Worm (Caenorhabditis elegans) whole organism, L1 larva: ENCODE data around the gene Y51H4A.5.

Source experiments
- ama-1 ChIP-seq: fragments of 150-350 bp; optimal IDR thresholded peaks from 2 replicates; lab custom pipeline; 2014
- ceh-82 ChIP-seq, 3 experiments: fragments of 150-350 bp in 1 of 3; sonication (generic microtip) in 2 of 3; optimal IDR thresholded peaks; 2 replicates each; lab custom pipeline; 2014 to 2017; ENCODE audit warnings: missing biosample characterization in 3 of 3, missing genetic modification characterization in 3 of 3
- ces-1 ChIP-seq: fragments of 150-350 bp; optimal IDR thresholded peaks from 2 replicates; lab custom pipeline; 2014; ENCODE audit warnings: missing biosample characterization, missing genetic modification reagents, missing genetic modification characterization
- egl-27 ChIP-seq, 2 experiments: fragments of 150-350 bp in 1 of 2; sonication (generic microtip); optimal IDR thresholded peaks; 3 replicates each; lab custom pipeline; 2017 to 2018; ENCODE audit warnings: missing biosample characterization in 2 of 2, missing genetic modification characterization in 2 of 2, missing genetic modification reagents in 2 of 2
- elt-3 ChIP-seq, 6 experiments: fragments of 150-350 bp in 1 of 6; sonication (generic microtip); optimal IDR thresholded peaks; 2 replicates each; lab custom pipeline; 2017 to 2018; ENCODE audit warnings: missing biosample characterization in 6 of 6, missing genetic modification characterization in 6 of 6, inconsistent platforms in 1 of 6
- fkh-10 ChIP-seq: sonication (generic microtip); optimal IDR thresholded peaks from 2 replicates; lab custom pipeline; 2017; ENCODE audit warnings: missing biosample characterization, missing genetic modification reagents, missing genetic modification characterization
- lin-13 ChIP-seq: fragments of 150-350 bp; optimal IDR thresholded peaks from 2 replicates; lab custom pipeline; 2014; ENCODE audit warnings: missing biosample characterization, missing genetic modification reagents, missing genetic modification characterization
- lin-35 ChIP-seq, 2 experiments: fragments of 150-350 bp; optimal IDR thresholded peaks; 2 replicates each; lab custom pipeline; 2014; ENCODE audit warnings: missing biosample characterization in 2 of 2, missing genetic modification characterization in 2 of 2, missing genetic modification reagents in 2 of 2
- nhr-12 ChIP-seq: sonication (generic microtip); optimal IDR thresholded peaks from 2 replicates; lab custom pipeline; 2017; ENCODE audit warnings: missing biosample characterization, missing genetic modification characterization
- nhr-84 ChIP-seq: sonication (generic microtip); optimal IDR thresholded peaks from 2 replicates; lab custom pipeline; 2017; ENCODE audit warnings: missing biosample characterization, missing genetic modification characterization
- unc-130 ChIP-seq: fragments of 150-350 bp; optimal IDR thresholded peaks from 2 replicates; lab custom pipeline; 2017; ENCODE audit warnings: missing biosample characterization, missing genetic modification characterization, inconsistent platforms
- unc-30 ChIP-seq: sonication (generic microtip); optimal IDR thresholded peaks from 2 replicates; lab custom pipeline; 2017; ENCODE audit warnings: missing biosample characterization, missing genetic modification characterization
- ztf-11 ChIP-seq, 2 experiments: sonication (generic microtip); optimal IDR thresholded peaks; 2 replicates each; lab custom pipeline; 2016 to 2017; ENCODE audit warnings: missing genetic modification characterization in 2 of 2, missing biosample characterization in 1 of 2, missing compliant biosample characterization in 1 of 2

ce11 chrIV:16542649-16543048 is 16.7 kb upstream of the Y51H4A.5 start, which contains the start of gene uroc-1:
- no peak for TF ChIP-seq lin-13 (GFP tag; lab: Kevin White, UChicago)
- no peak for TF ChIP-seq ztf-11 (tag; optimal IDR thresholded peaks at IDR 0.05; lab: Kevin White, UChicago)
- no peak for TF ChIP-seq nhr-84 (tag; lab: Kevin White, UChicago)
- TF ChIP-seq ama-1 = no peak
- TF ChIP-seq nhr-12 (tag; lab: Kevin White, UChicago) = no peak
- no peak for TF ChIP-seq egl-27 (tag; optimal IDR thresholded peaks at IDR 0.05; lab: Kevin White, UChicago)
- no peak for TF ChIP-seq lin-35 (GFP tag; optimal IDR thresholded peaks at IDR 0.05; lab: Kevin White, UChicago)
- TF ChIP-seq ceh-82 (tag; optimal IDR thresholded peaks at IDR 0.05; lab: Kevin White, UChicago) = no peak
- TF ChIP-seq ces-1 (GFP tag; lab: Kevin White, UChicago) = no peak
- TF ChIP-seq fkh-10 (GFP tag; lab: Kevin White, UChicago) = no peak
- TF ChIP-seq elt-3 (tag; optimal IDR thresholded peaks at IDR 0.05; lab: Kevin White, UChicago) = no peak
- no peak for TF ChIP-seq unc-30 (tag; lab: Kevin White, UChicago)
- no peak for TF ChIP-seq unc-130 (tag; lab: Kevin White, UChicago)
